Worm (Caenorhabditis elegans): Measurements from ENCODE around the gene irg-2.

DNA sequence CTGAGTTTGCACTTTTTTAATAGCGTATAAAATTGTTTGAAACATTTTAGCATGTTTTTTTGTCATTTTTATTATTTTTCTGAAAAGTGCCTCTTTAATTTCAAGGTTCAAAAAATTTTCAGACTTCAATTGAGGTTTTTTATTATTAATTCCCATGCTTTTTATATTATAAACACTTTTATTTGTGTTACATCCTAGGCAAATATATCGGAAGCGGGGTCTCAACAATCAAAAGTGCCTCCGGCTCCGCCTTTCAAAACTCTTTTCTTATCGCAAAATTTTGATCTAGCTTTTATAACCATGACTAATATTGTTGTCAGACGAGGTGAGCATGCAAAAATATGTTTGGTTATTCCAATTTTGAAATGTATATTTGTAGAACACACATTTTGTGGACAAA, 31.5 kb downstream of the irg-2 start, which contains the start of gene otpl-2:
- no peak for TF ChIP-seq him-1 (tag; optimal IDR thresholded peaks at IDR 0.05)
- no peak for TF ChIP-seq W03F9.2 (tag; optimal IDR thresholded peaks at IDR 0.05)
- TF ChIP-seq dao-5 (tag; optimal IDR thresholded peaks at IDR 0.05), result no peak

Measured in whole organism, L4/young adult.